Fruit fly (Drosophila melanogaster): ENCODE data around the gene CG9184.
A peak's percentile ranks its signal among the peaks of the same experiment; 100 is the strongest.

The CG9184 gene

dm6 chr3L:1318241-1318640 lies 4.4 kb downstream of the CG9184 start, which contains the start of gene Myo61F:
Gene Myo61F (plus strand): TSS chr3L:1318480.
- no peak for TF ChIP-seq rgr (GFP tag; optimal IDR thresholded peaks at IDR 0.05)
- TF ChIP-seq Rel (GFP tag; optimal IDR thresholded peaks at IDR 0.05) = no peak
- TF ChIP-seq Rel (tag; optimal IDR thresholded peaks at IDR 0.05) = peak; percentile 38

dm6 chr3L:1313039-1313766 lies 9.4 kb downstream of the CG9184 start, which contains the start of the genes sturkopf and Herc4:
Gene sturkopf (minus strand): TSS chr3L:1313377.
Gene Herc4 (plus strand): TSS chr3L:1313696.
- TF ChIP-seq Hr83 (GFP tag; optimal IDR thresholded peaks at IDR 0.05; ENCODE audit: poor library complexity, severe bottlenecking) (peak; percentile 23), ey (GFP tag; optimal IDR thresholded peaks at IDR 0.05) (peak; percentile 76), foxo (GFP tag; optimal IDR thresholded peaks at IDR 0.05) (peak in 1 of 2 experiments; percentile 92), woc (GFP tag; optimal IDR thresholded peaks at IDR 0.05) (peak; percentile 88), Sp1 (GFP tag; optimal IDR thresholded peaks at IDR 0.05) (peak; percentile 85), HLH106 (tag; optimal IDR thresholded peaks at IDR 0.05) (peak; percentile 85), h (GFP tag; optimal IDR thresholded peaks at IDR 0.05) (peak; percentile 91), Hr78 (GFP tag; optimal IDR thresholded peaks at IDR 0.05) (peak; percentile 45), CG9705 (GFP tag; optimal IDR thresholded peaks at IDR 0.05) (peak; percentile 61), Dfd (GFP tag; optimal IDR thresholded peaks at IDR 0.05) (no peak), psq (GFP tag; optimal IDR thresholded peaks at IDR 0.05) (peak; percentile 66), OdsH (GFP tag; optimal IDR thresholded peaks at IDR 0.05) (peak; percentile 68), CG32264 (GFP tag; optimal IDR thresholded peaks at IDR 0.05) (no peak), pan (optimal IDR thresholded peaks at IDR 0.05) (no peak), rgr (GFP tag; optimal IDR thresholded peaks at IDR 0.05) (peak; percentile 78), Rel (GFP tag; optimal IDR thresholded peaks at IDR 0.05) (no peak), Rel (tag; optimal IDR thresholded peaks at IDR 0.05) (peak; percentile 13), sv (GFP tag; optimal IDR thresholded peaks at IDR 0.05) (peak; percentile 82), Dif (GFP tag; optimal IDR thresholded peaks at IDR 0.05; ENCODE audit: partially characterized antibody) (no peak), fru (GFP tag; optimal IDR thresholded peaks at IDR 0.05) (peak; percentile 84)

dm6 chr3L:1307005-1307632 lies 15.5 kb downstream of the CG9184 start, which contains the start of the genes Ctr9 and Nt5a:
Gene Ctr9 (plus strand): TSS chr3L:1307224.
Gene Nt5a (minus strand): TSS chr3L:1307418.
- TF ChIP-seq ey (GFP tag; optimal IDR thresholded peaks at IDR 0.05) (peak; percentile 58), Dif (GFP tag; optimal IDR thresholded peaks at IDR 0.05; ENCODE audit: partially characterized antibody) (no peak), psq (GFP tag; optimal IDR thresholded peaks at IDR 0.05) (peak; percentile 75), br (GFP tag; optimal IDR thresholded peaks at IDR 0.05) (no peak), HLH106 (tag; optimal IDR thresholded peaks at IDR 0.05) (peak; percentile 55), OdsH (GFP tag; optimal IDR thresholded peaks at IDR 0.05) (peak; percentile 56), CG32264 (GFP tag; optimal IDR thresholded peaks at IDR 0.05) (no peak), Rel (GFP tag; optimal IDR thresholded peaks at IDR 0.05) (no peak), Rel (tag; optimal IDR thresholded peaks at IDR 0.05) (peak; percentile 66), lola (GFP tag; optimal IDR thresholded peaks at IDR 0.05) (no peak), foxo (GFP tag; optimal IDR thresholded peaks at IDR 0.05) (peak in 1 of 2 experiments; percentile 69), rgr (GFP tag; optimal IDR thresholded peaks at IDR 0.05) (peak; percentile 64), CG9705 (GFP tag; optimal IDR thresholded peaks at IDR 0.05) (peak; percentile 38), sage (GFP tag; optimal IDR thresholded peaks at IDR 0.05) (no peak), Jra (GFP tag; optimal IDR thresholded peaks at IDR 0.05) (no peak), Myc (optimal IDR thresholded peaks at IDR 0.05) (peak; percentile 90), Hr83 (GFP tag; optimal IDR thresholded peaks at IDR 0.05; ENCODE audit: poor library complexity, severe bottlenecking) (peak; percentile 89), Sp1 (GFP tag; optimal IDR thresholded peaks at IDR 0.05) (peak; percentile 44)

dm6 chr3L:1305317-1305716 lies 17.3 kb downstream of the CG9184 start:
- TF ChIP-seq CrebA (GFP tag; optimal IDR thresholded peaks at IDR 0.05; ENCODE audit: borderline replicate concordance) (no peak), lola (GFP tag; optimal IDR thresholded peaks at IDR 0.05) (no peak), Hr78 (GFP tag; optimal IDR thresholded peaks at IDR 0.05) (no peak), h (GFP tag; optimal IDR thresholded peaks at IDR 0.05) (no peak), ey (GFP tag; optimal IDR thresholded peaks at IDR 0.05) (no peak), Hr83 (GFP tag; optimal IDR thresholded peaks at IDR 0.05; ENCODE audit: poor library complexity, severe bottlenecking) (no peak), rgr (GFP tag; optimal IDR thresholded peaks at IDR 0.05) (no peak), dl (GFP tag; optimal IDR thresholded peaks at IDR 0.05; ENCODE audit: insufficient read depth in 1 of 2, partially characterized antibody in 2 of 2) (no peak), Vsx2 (GFP tag; optimal IDR thresholded peaks at IDR 0.05; ENCODE audit: partially characterized antibody) (no peak), dmrt93B (GFP tag; optimal IDR thresholded peaks at IDR 0.05) (no peak), brk (GFP tag; optimal IDR thresholded peaks at IDR 0.05) (no peak), Jra (GFP tag; optimal IDR thresholded peaks at IDR 0.05) (no peak), Rel (GFP tag; optimal IDR thresholded peaks at IDR 0.05) (no peak), Rel (tag; optimal IDR thresholded peaks at IDR 0.05) (no peak), usp (GFP tag; optimal IDR thresholded peaks at IDR 0.05) (no peak)

Measured in whole organism, wandering third instar larva.